Fruit fly (Drosophila melanogaster) whole organism, embryonic: ENCODE data around the gene sick.

Experiments used
- ATbp ChIP-seq: fragments of 200-800 bp; sonication (Bioruptor generic); optimal IDR thresholded peaks from 2 replicates; lab custom pipeline; 2017; ENCODE audit warnings: missing biosample characterization, mild to moderate bottlenecking, missing genetic modification characterization, missing genetic modification reagents
- Asciz ChIP-seq: fragments of 200-800 bp; sonication (Bioruptor generic); optimal IDR thresholded peaks from 2 replicates; lab custom pipeline; 2017; ENCODE audit warnings: missing biosample characterization, mild to moderate bottlenecking, missing genetic modification characterization, missing genetic modification reagents
- CG10267 ChIP-seq: fragments of 200-800 bp; sonication (Bioruptor generic); optimal IDR thresholded peaks from 2 replicates; lab custom pipeline; 2018; ENCODE audit warnings: missing biosample characterization, mild to moderate bottlenecking, missing genetic modification characterization, moderate library complexity
- CG12071 ChIP-seq: fragments of 200-800 bp; sonication (Bioruptor generic); optimal IDR thresholded peaks from 3 replicates; lab custom pipeline; 2018; ENCODE audit warnings: missing biosample characterization, mild to moderate bottlenecking, missing genetic modification characterization
- CG1233 ChIP-seq: fragments of 200-800 bp; sonication (Bioruptor generic); optimal IDR thresholded peaks from 4 replicates; lab custom pipeline; 2018; ENCODE audit warnings: missing biosample characterization, mild to moderate bottlenecking, missing genetic modification characterization
- CG12391 ChIP-seq: fragments of 200-800 bp; sonication (Bioruptor generic); optimal IDR thresholded peaks from 3 replicates; lab custom pipeline; 2018; ENCODE audit warnings: missing biosample characterization, mild to moderate bottlenecking, missing genetic modification characterization, moderate library complexity
- CG15011 ChIP-seq: fragments of 200-800 bp; sonication (Bioruptor generic); optimal IDR thresholded peaks from 3 replicates; lab custom pipeline; 2018; ENCODE audit warnings: missing biosample characterization, mild to moderate bottlenecking, missing genetic modification characterization
- CG17385 ChIP-seq: fragments of 200-800 bp; sonication (Bioruptor generic); optimal IDR thresholded peaks from 3 replicates; lab custom pipeline; 2018; ENCODE audit warnings: missing biosample characterization, mild to moderate bottlenecking, missing genetic modification characterization
- CG31224 ChIP-seq: fragments of 200-800 bp; sonication (Bioruptor generic); IDR thresholded peaks from 2 replicates; pipeline ENCODE4 v1.3.6; 2022; ENCODE audit warnings: missing biosample characterization, missing genetic modification characterization
- CG5953 ChIP-seq: fragments of 200-800 bp; sonication (Bioruptor generic); IDR thresholded peaks from 2 replicates; pipeline ENCODE4 v1.3.6; 2022; ENCODE audit warnings: missing biosample characterization, missing genetic modification characterization
- CG6254 ChIP-seq: fragments of 200-800 bp; sonication (Bioruptor generic); optimal IDR thresholded peaks from 3 replicates; lab custom pipeline; 2017; ENCODE audit warnings: mild to moderate bottlenecking, missing biosample characterization, missing genetic modification reagents, missing genetic modification characterization
- CG6683 ChIP-seq: fragments of 200-800 bp; sonication (Bioruptor generic); optimal IDR thresholded peaks from 2 replicates; lab custom pipeline; 2017; ENCODE audit warnings: missing biosample characterization, mild to moderate bottlenecking, missing genetic modification characterization, missing genetic modification reagents
- CG6813 ChIP-seq: fragments of 200-800 bp; sonication (Bioruptor generic); optimal IDR thresholded peaks from 2 replicates; lab custom pipeline; 2017; ENCODE audit warnings: missing biosample characterization, missing genetic modification characterization, mild to moderate bottlenecking, moderate library complexity, missing genetic modification reagents
- CG6854 ChIP-seq: fragments of 200-800 bp; sonication (Bioruptor generic); optimal IDR thresholded peaks from 3 replicates; lab custom pipeline; 2017; ENCODE audit warnings: missing biosample characterization, mild to moderate bottlenecking, missing genetic modification characterization
- CG7271 ChIP-seq: fragments of 200-800 bp; sonication (Bioruptor generic); optimal IDR thresholded peaks from 2 replicates; lab custom pipeline; 2018; ENCODE audit warnings: missing biosample characterization, mild to moderate bottlenecking, missing genetic modification characterization, moderate library complexity
- CG7839 ChIP-seq: fragments of 200-800 bp; sonication (Bioruptor generic); optimal IDR thresholded peaks from 3 replicates; lab custom pipeline; 2018; ENCODE audit warnings: missing biosample characterization, mild to moderate bottlenecking, missing genetic modification characterization, moderate library complexity
- CG7963 ChIP-seq: fragments of 200-800 bp; sonication (Bioruptor generic); IDR thresholded peaks from 3 replicates; pipeline ENCODE4 v1.3.6; 2022; ENCODE audit warnings: missing biosample characterization, missing genetic modification characterization; ENCODE audit not compliant: partially characterized antibody
- CG8359 ChIP-seq: fragments of 200-800 bp; sonication (Bioruptor generic); optimal IDR thresholded peaks from 2 replicates; lab custom pipeline; 2017; ENCODE audit warnings: missing biosample characterization, mild to moderate bottlenecking, missing genetic modification characterization, borderline replicate concordance
- CG8388 ChIP-seq: fragments of 200-800 bp; sonication (Bioruptor generic); optimal IDR thresholded peaks from 2 replicates; lab custom pipeline; 2019; ENCODE audit warnings: missing biosample characterization, mild to moderate bottlenecking, missing genetic modification characterization, moderate library complexity
- CG9727 ChIP-seq: fragments of 200-800 bp; sonication (Bioruptor generic); optimal IDR thresholded peaks from 3 replicates; lab custom pipeline; 2017; ENCODE audit warnings: missing biosample characterization, mild to moderate bottlenecking, missing genetic modification characterization
- CTCF ChIP-seq: fragments of 200-800 bp; sonication (Bioruptor generic); optimal IDR thresholded peaks from 2 replicates; lab custom pipeline; 2017; ENCODE audit warnings: missing biosample characterization, mild to moderate bottlenecking, missing genetic modification characterization, moderate library complexity
- Fer1 ChIP-seq: fragments of 200-800 bp; sonication (Bioruptor generic); optimal IDR thresholded peaks from 2 replicates; lab custom pipeline; 2017; ENCODE audit warnings: missing biosample characterization, mild to moderate bottlenecking, missing genetic modification characterization
- Hmx ChIP-seq: fragments of 200-800 bp; sonication (Bioruptor generic); optimal IDR thresholded peaks from 2 replicates; lab custom pipeline; 2016; ENCODE audit warnings: missing biosample characterization, missing genetic modification characterization
- Jarid2 ChIP-seq: fragments of 200-800 bp; sonication (Bioruptor generic); optimal IDR thresholded peaks from 3 replicates; lab custom pipeline; 2017; ENCODE audit warnings: mild to moderate bottlenecking, missing biosample characterization, missing genetic modification reagents, missing genetic modification characterization
- Max ChIP-seq: fragments of 200-800 bp; sonication (Bioruptor generic); optimal IDR thresholded peaks from 2 replicates; lab custom pipeline; 2016; ENCODE audit warnings: missing biosample characterization, mild to moderate bottlenecking, missing genetic modification characterization
- Meics ChIP-seq: fragments of 200-800 bp; sonication (Bioruptor generic); optimal IDR thresholded peaks from 2 replicates; lab custom pipeline; 2017; ENCODE audit warnings: missing biosample characterization, mild to moderate bottlenecking, missing genetic modification characterization
- Mrtf ChIP-seq: fragments of 200-800 bp; sonication (Bioruptor generic); IDR thresholded peaks from 3 replicates; pipeline ENCODE4 v1.3.6; 2022; ENCODE audit warnings: missing biosample characterization, missing genetic modification characterization
- PHDP ChIP-seq: fragments of 200-800 bp; sonication (Bioruptor generic); optimal IDR thresholded peaks from 3 replicates; lab custom pipeline; 2018; ENCODE audit warnings: missing biosample characterization, mild to moderate bottlenecking, missing genetic modification characterization, moderate library complexity
- Side ChIP-seq: fragments of 200-800 bp; sonication (Bioruptor generic); optimal IDR thresholded peaks from 2 replicates; lab custom pipeline; 2016; ENCODE audit warnings: missing biosample characterization, missing genetic modification characterization
- TFAM ChIP-seq: fragments of 200-800 bp; sonication (Bioruptor generic); optimal IDR thresholded peaks from 2 replicates; lab custom pipeline; 2017; ENCODE audit warnings: missing biosample characterization, missing genetic modification characterization, inconsistent platforms
- Vsx1 ChIP-seq: fragments of 200-800 bp; sonication (Bioruptor generic); optimal IDR thresholded peaks from 2 replicates; lab custom pipeline; 2017; ENCODE audit warnings: missing biosample characterization, mild to moderate bottlenecking, missing genetic modification characterization, missing genetic modification reagents
- cg ChIP-seq: fragments of 200-800 bp; sonication (Bioruptor generic); optimal IDR thresholded peaks from 3 replicates; lab custom pipeline; 2019; ENCODE audit warnings: missing biosample characterization, mild to moderate bottlenecking, missing genetic modification characterization, moderate library complexity
- chinmo ChIP-seq: fragments of 200-800 bp; sonication (Bioruptor generic); IDR thresholded peaks from 4 replicates; pipeline ENCODE4 v1.3.6; 2022; ENCODE audit warnings: missing biosample characterization, missing genetic modification characterization; ENCODE audit not compliant: partially characterized antibody
- eve ChIP-seq, 2 experiments: fragments of >200 bp; optimal IDR thresholded peaks; 2 replicates each; lab custom pipeline; 2017; ENCODE audit warnings: missing biosample characterization in 2 of 2, missing genetic modification characterization in 2 of 2
- gem ChIP-seq: fragments of 200-800 bp; sonication (Bioruptor generic); optimal IDR thresholded peaks from 2 replicates; lab custom pipeline; 2019; ENCODE audit warnings: missing biosample characterization, mild to moderate bottlenecking, missing genetic modification characterization, moderate library complexity
- insv ChIP-seq, 2 experiments: fragments of 200-800 bp; sonication (Bioruptor generic); optimal IDR thresholded peaks; 3 replicates each; lab custom pipeline; 2016 to 2018; ENCODE audit warnings: missing biosample characterization in 2 of 2, missing genetic modification characterization in 2 of 2
- lbe ChIP-seq: fragments of 200-800 bp; sonication (Bioruptor generic); optimal IDR thresholded peaks from 2 replicates; lab custom pipeline; 2016; ENCODE audit warnings: missing biosample characterization, mild to moderate bottlenecking, missing genetic modification characterization
- mirr ChIP-seq: fragments of 200-800 bp; sonication (Bioruptor generic); optimal IDR thresholded peaks from 3 replicates; lab custom pipeline; 2018; ENCODE audit warnings: missing biosample characterization, mild to moderate bottlenecking, missing genetic modification characterization
- nmo ChIP-seq: fragments of 200-800 bp; sonication (Bioruptor generic); optimal IDR thresholded peaks from 2 replicates; lab custom pipeline; 2018; ENCODE audit warnings: missing biosample characterization, mild to moderate bottlenecking, missing genetic modification characterization, moderate library complexity
- oc ChIP-seq: fragments of 200-800 bp; sonication (Bioruptor generic); optimal IDR thresholded peaks from 2 replicates; lab custom pipeline; 2018; ENCODE audit warnings: missing biosample characterization, mild to moderate bottlenecking, missing genetic modification characterization, moderate library complexity
- odd ChIP-seq: fragments of 200-800 bp; sonication (Bioruptor generic); optimal IDR thresholded peaks from 2 replicates; lab custom pipeline; 2017; ENCODE audit warnings: missing biosample characterization, mild to moderate bottlenecking, missing genetic modification characterization
- otp ChIP-seq: fragments of 200-800 bp; sonication (Bioruptor generic); IDR thresholded peaks from 3 replicates; pipeline ENCODE4, ENCODE4 v1.3.6; 2022; ENCODE audit warnings: missing biosample characterization, missing genetic modification characterization
- ro ChIP-seq: fragments of 200-800 bp; sonication (Bioruptor generic); IDR thresholded peaks from 2 replicates; pipeline ENCODE4 v1.3.6; 2022; ENCODE audit warnings: missing biosample characterization, missing genetic modification characterization
- scrt ChIP-seq: fragments of 200-800 bp; sonication (Bioruptor generic); optimal IDR thresholded peaks from 2 replicates; lab custom pipeline; 2018; ENCODE audit warnings: missing biosample characterization, mild to moderate bottlenecking, missing genetic modification characterization, moderate library complexity
- shn ChIP-seq: fragments of 200-800 bp; sonication (Bioruptor generic); optimal IDR thresholded peaks from 3 replicates; lab custom pipeline; 2016; ENCODE audit warnings: missing biosample characterization, missing genetic modification characterization
- so ChIP-seq: fragments of 200-800 bp; sonication (Bioruptor generic); IDR thresholded peaks from 3 replicates; pipeline ENCODE4 v1.3.6; 2022; ENCODE audit warnings: missing biosample characterization, missing genetic modification characterization
- sob ChIP-seq: fragments of 200-800 bp; sonication (Bioruptor generic); IDR thresholded peaks from 2 replicates; pipeline ENCODE4 v1.3.6; 2022; ENCODE audit warnings: missing biosample characterization, missing genetic modification characterization
- wdn ChIP-seq: fragments of 200-800 bp; sonication (Bioruptor generic); IDR thresholded peaks from 2 replicates; pipeline ENCODE4 v1.3.6; 2022; ENCODE audit warnings: missing biosample characterization, missing genetic modification characterization
- wor ChIP-seq: fragments of 200-800 bp; sonication (Bioruptor generic); IDR thresholded peaks from 2 replicates; pipeline ENCODE4 v1.3.6; 2022; ENCODE audit warnings: missing biosample characterization, missing genetic modification characterization
- z ChIP-seq: fragments of 200-800 bp; sonication (Bioruptor generic); IDR thresholded peaks from 3 replicates; pipeline ENCODE4 v1.3.6; 2022; ENCODE audit warnings: missing biosample characterization, missing genetic modification characterization

The sick gene

dm6 chr2L:19796111-19796451 is at the start of gene sick (continued):
- TF ChIP-seq mirr (GFP tag; lab: Kevin White, UChicago) = peak; percentile 27
- TF ChIP-seq CG6813 (GFP tag; lab: Kevin White, UChicago) = peak; percentile 33
- TF ChIP-seq nmo = peak; percentile 10
- no peak for TF ChIP-seq ro (GFP tag; lab: Robert Waterston, UW)
- TF ChIP-seq Meics (GFP tag; lab: Kevin White, UChicago) = peak; percentile 39
- no peak for TF ChIP-seq wor (GFP tag; lab: Robert Waterston, UW)
- no peak for TF ChIP-seq CTCF
- no peak for TF ChIP-seq wdn (GFP tag; lab: Robert Waterston, UW)
- TF ChIP-seq CG12071 (GFP tag; lab: Kevin White, UChicago) = peak; percentile 63
- peak; percentile 35 for TF ChIP-seq CG7839
- TF ChIP-seq Fer1 = peak; percentile 71
- TF ChIP-seq ATbp (GFP tag; lab: Kevin White, UChicago) = peak; percentile 36
- TF ChIP-seq CG6854 (GFP tag; lab: Kevin White, UChicago) = peak; percentile 59
- TF ChIP-seq eve (GFP tag; optimal IDR thresholded peaks at IDR 0.05; lab: Kevin White, UChicago) = no peak
- no peak for TF ChIP-seq TFAM
- TF ChIP-seq odd (GFP tag; lab: Kevin White, UChicago) = peak; percentile 62
- peak; percentile 46 for TF ChIP-seq Jarid2 (GFP tag; lab: Kevin White, UChicago)
- TF ChIP-seq CG31224 (GFP tag; lab: Robert Waterston, UW) = 0 out of 2 replicates have a peak, but pooled peaks have one; percentile 7
- peak; percentile 9 for TF ChIP-seq Asciz
- 0 out of 3 replicates have a peak, but pooled peaks have one; percentile 15 for TF ChIP-seq z
- peak in 1 of 2 experiments; percentile 11 for TF ChIP-seq insv (GFP tag; optimal IDR thresholded peaks at IDR 0.05; lab: Kevin White, UChicago)
- no peak for TF ChIP-seq oc (tag; lab: Kevin White, UChicago)
- no peak for TF ChIP-seq Mrtf (GFP tag; lab: Robert Waterston, UW)
- peak; percentile 14 for TF ChIP-seq CG8388 (GFP tag; lab: Kevin White, UChicago)
- TF ChIP-seq CG6254 (GFP tag; lab: Kevin White, UChicago) = no peak
- TF ChIP-seq cg = no peak
- TF ChIP-seq scrt (GFP tag; lab: Kevin White, UChicago) = peak; percentile 55
- TF ChIP-seq Max (GFP tag; lab: Kevin White, UChicago) = peak; percentile 20
- TF ChIP-seq CG8359 (GFP tag; lab: Kevin White, UChicago) = peak; percentile 28
- 0 out of 3 replicates have a peak, but pooled peaks have one; percentile 12 for TF ChIP-seq otp (GFP tag; lab: Robert Waterston, UW)
- TF ChIP-seq CG15011 (GFP tag; lab: Kevin White, UChicago) = peak; percentile 37
- TF ChIP-seq CG12391 (tag; lab: Kevin White, UChicago) = peak; percentile 35
- TF ChIP-seq Hmx (GFP tag; lab: Kevin White, UChicago) = no peak
- peak; percentile 32 for TF ChIP-seq CG7271 (tag; lab: Kevin White, UChicago)
- peak; percentile 4 for TF ChIP-seq CG1233 (GFP tag; lab: Kevin White, UChicago)
- TF ChIP-seq CG17385 = peak; percentile 36
- peak; percentile 13; the same call in 1 of the 2 replicates for TF ChIP-seq sob
- TF ChIP-seq CG7963 (GFP tag; lab: Robert Waterston, UW) = no peak
- TF ChIP-seq CG10267 = peak; percentile 27
- TF ChIP-seq PHDP (tag; lab: Kevin White, UChicago) = peak; percentile 11
- peak; percentile 4 for TF ChIP-seq CG9727 (GFP tag; lab: Kevin White, UChicago)
- no peak for TF ChIP-seq shn
- no peak for TF ChIP-seq gem (tag; lab: Kevin White, UChicago)
- TF ChIP-seq Side = no peak
- peak; percentile 27; the same call in 1 of the 3 replicates for TF ChIP-seq so (GFP tag; lab: Robert Waterston, UW)
- TF ChIP-seq Vsx1 = no peak
- TF ChIP-seq CG6683 = peak; percentile 7
- no peak for TF ChIP-seq CG5953 (GFP tag; lab: Robert Waterston, UW)
- TF ChIP-seq lbe (GFP tag; lab: Kevin White, UChicago) = no peak
- TF ChIP-seq chinmo = no peak
